Fruit fly (Drosophila melanogaster) whole organism, embryonic: ENCODE measurements around the gene Nazo.
A peak's percentile ranks its signal among the peaks of the same experiment; 100 is the strongest.

Experiments used
- Antp ChIP-seq: fragments of 200-800 bp; sonication (Bioruptor generic); optimal IDR thresholded peaks from 3 replicates; lab custom pipeline; 2016; ENCODE audit warnings: missing biosample characterization, missing genetic modification characterization
- B-H2 ChIP-seq: fragments of 200-800 bp; sonication (Bioruptor generic); optimal IDR thresholded peaks from 2 replicates; lab custom pipeline; 2018; ENCODE audit warnings: missing biosample characterization, mild to moderate bottlenecking, missing genetic modification characterization
- CG10147 ChIP-seq: fragments of 200-800 bp; sonication (Bioruptor generic); optimal IDR thresholded peaks from 2 replicates; lab custom pipeline; 2019; ENCODE audit warnings: missing biosample characterization, mild to moderate bottlenecking, missing genetic modification characterization, moderate library complexity
- CG13775 ChIP-seq: fragments of 200-800 bp; sonication (Bioruptor generic); optimal IDR thresholded peaks from 3 replicates; lab custom pipeline; 2017; ENCODE audit warnings: missing biosample characterization, mild to moderate bottlenecking, missing genetic modification characterization
- CG15011 ChIP-seq: fragments of 200-800 bp; sonication (Bioruptor generic); optimal IDR thresholded peaks from 3 replicates; lab custom pipeline; 2018; ENCODE audit warnings: missing biosample characterization, mild to moderate bottlenecking, missing genetic modification characterization
- CG16779 ChIP-seq: fragments of 200-800 bp; sonication (Bioruptor generic); IDR thresholded peaks from 2 replicates; pipeline ENCODE4 v1.3.6; 2022; ENCODE audit warnings: missing biosample characterization, missing genetic modification characterization
- CG17385 ChIP-seq: fragments of 200-800 bp; sonication (Bioruptor generic); optimal IDR thresholded peaks from 3 replicates; lab custom pipeline; 2018; ENCODE audit warnings: missing biosample characterization, mild to moderate bottlenecking, missing genetic modification characterization
- CG18011 ChIP-seq: fragments of 200-800 bp; sonication (Bioruptor generic); optimal IDR thresholded peaks from 2 replicates; lab custom pipeline; 2017; ENCODE audit warnings: missing biosample characterization, missing genetic modification characterization, mild to moderate bottlenecking, moderate library complexity, missing genotype
- CG18262 ChIP-seq: fragments of 200-800 bp; optimal IDR thresholded peaks from 3 replicates; lab custom pipeline; 2019; ENCODE audit warnings: missing biosample characterization, mild to moderate bottlenecking, missing genetic modification characterization, moderate library complexity
- CG2678 ChIP-seq: fragments of 200-800 bp; sonication (Bioruptor generic); optimal IDR thresholded peaks from 3 replicates; lab custom pipeline; 2019; ENCODE audit warnings: missing biosample characterization, mild to moderate bottlenecking, missing genetic modification characterization, moderate library complexity
- CG2875 ChIP-seq: fragments of 200-800 bp; sonication (Bioruptor generic); optimal IDR thresholded peaks from 2 replicates; lab custom pipeline; 2017; ENCODE audit warnings: missing biosample characterization, mild to moderate bottlenecking, missing genetic modification characterization, missing genetic modification reagents
- CG32532 ChIP-seq: fragments of 200-800 bp; sonication (Bioruptor generic); IDR thresholded peaks from 2 replicates; pipeline ENCODE4 v1.3.6; 2022; ENCODE audit warnings: missing biosample characterization, missing genetic modification characterization
- CG3407 ChIP-seq: fragments of 200-800 bp; sonication (Bioruptor generic); optimal IDR thresholded peaks from 2 replicates; lab custom pipeline; 2018; ENCODE audit warnings: missing biosample characterization, mild to moderate bottlenecking, missing genetic modification characterization
- CG34224 ChIP-seq: fragments of 200-800 bp; sonication (Bioruptor generic); IDR thresholded peaks from 3 replicates; pipeline ENCODE4 v1.3.6; 2022; ENCODE audit warnings: missing biosample characterization, missing genetic modification characterization; ENCODE audit not compliant: partially characterized antibody
- CG43689 ChIP-seq: fragments of 200-800 bp; sonication (Bioruptor generic); IDR thresholded peaks from 2 replicates; pipeline ENCODE4 v1.3.6; 2022; ENCODE audit warnings: missing biosample characterization, missing genetic modification characterization
- CG4424 ChIP-seq: fragments of 200-800 bp; sonication (Bioruptor generic); optimal IDR thresholded peaks from 3 replicates; lab custom pipeline; 2016; ENCODE audit warnings: missing biosample characterization, missing genetic modification characterization
- CG4617 ChIP-seq: fragments of 200-800 bp; sonication (Bioruptor generic); optimal IDR thresholded peaks from 3 replicates; lab custom pipeline; 2016; ENCODE audit warnings: missing biosample characterization, missing genetic modification characterization, borderline replicate concordance
- CG6689 ChIP-seq: fragments of 200-800 bp; sonication (Bioruptor generic); IDR thresholded peaks from 2 replicates; pipeline ENCODE4 v1.3.6; 2022; ENCODE audit warnings: missing biosample characterization, missing genetic modification characterization
- CG7839 ChIP-seq: fragments of 200-800 bp; sonication (Bioruptor generic); optimal IDR thresholded peaks from 3 replicates; lab custom pipeline; 2018; ENCODE audit warnings: missing biosample characterization, mild to moderate bottlenecking, missing genetic modification characterization, moderate library complexity
- CG7987 ChIP-seq: fragments of 200-800 bp; sonication (Bioruptor generic); optimal IDR thresholded peaks from 2 replicates; lab custom pipeline; 2018; ENCODE audit warnings: missing biosample characterization, mild to moderate bottlenecking, missing genetic modification characterization, moderate library complexity
- CG8388 ChIP-seq: fragments of 200-800 bp; sonication (Bioruptor generic); optimal IDR thresholded peaks from 2 replicates; lab custom pipeline; 2019; ENCODE audit warnings: missing biosample characterization, mild to moderate bottlenecking, missing genetic modification characterization, moderate library complexity
- Lim3 ChIP-seq: fragments of 200-800 bp; sonication (Bioruptor generic); IDR thresholded peaks from 2 replicates; pipeline ENCODE4 v1.3.6; 2022; ENCODE audit warnings: missing biosample characterization, missing genetic modification characterization
- MESR4 ChIP-seq: fragments of 200-800 bp; sonication (Bioruptor generic); optimal IDR thresholded peaks from 2 replicates; lab custom pipeline; 2018; ENCODE audit warnings: missing biosample characterization, mild to moderate bottlenecking, missing genetic modification characterization, moderate library complexity
- Med ChIP-seq: fragments of 200-800 bp; sonication (Bioruptor generic); peaks from one replicate; lab custom pipeline; 2016; ENCODE audit warnings: missing biosample characterization, missing genetic modification characterization, mild to moderate bottlenecking, inconsistent platforms, moderate library complexity
- NC2α ChIP-seq: fragments of 200-800 bp; sonication (Bioruptor generic); optimal IDR thresholded peaks from 2 replicates; lab custom pipeline; 2016; ENCODE audit warnings: missing biosample characterization, missing genetic modification characterization
- NC2β ChIP-seq: fragments of 200-800 bp; sonication (Bioruptor generic); optimal IDR thresholded peaks from 2 replicates; lab custom pipeline; 2016; ENCODE audit warnings: missing biosample characterization, missing genetic modification characterization
- Pdp1 ChIP-seq, 2 experiments: fragments of 200-800 bp; sonication (Bioruptor generic); optimal IDR thresholded peaks; 3 replicates each; lab custom pipeline; 2016; ENCODE audit warnings: missing biosample characterization in 2 of 2, missing genetic modification characterization in 2 of 2, mild to moderate bottlenecking in 1 of 2, moderate library complexity in 1 of 2
- Rx ChIP-seq: fragments of 200-800 bp; sonication (Bioruptor generic); IDR thresholded peaks from 2 replicates; pipeline ENCODE4 v1.3.6; 2022; ENCODE audit warnings: missing biosample characterization, missing genetic modification characterization
- Sry-β ChIP-seq: fragments of 200-800 bp; sonication (Bioruptor generic); optimal IDR thresholded peaks from 2 replicates; lab custom pipeline; 2018; ENCODE audit warnings: missing biosample characterization, mild to moderate bottlenecking, missing genetic modification characterization, moderate library complexity
- Ssrp ChIP-seq: fragments of 200-800 bp; sonication (Bioruptor generic); optimal IDR thresholded peaks from 2 replicates; lab custom pipeline; 2018; ENCODE audit warnings: missing biosample characterization, mild to moderate bottlenecking, missing genetic modification characterization, moderate library complexity
- Xbp1 ChIP-seq: fragments of 200-800 bp; sonication (Bioruptor generic); optimal IDR thresholded peaks from 3 replicates; lab custom pipeline; 2016; ENCODE audit warnings: missing biosample characterization, mild to moderate bottlenecking, missing genetic modification characterization
- ara ChIP-seq: fragments of 200-800 bp; sonication (Bioruptor generic); IDR thresholded peaks from 2 replicates; pipeline ENCODE4 v1.3.6; 2022; ENCODE audit warnings: missing biosample characterization, missing genetic modification characterization
- bsh ChIP-seq, 2 experiments: fragments of 200-800 bp; sonication (Bioruptor generic); optimal IDR thresholded peaks; 2 replicates each; lab custom pipeline; 2017 to 2018; ENCODE audit warnings: mild to moderate bottlenecking in 2 of 2, missing biosample characterization in 2 of 2, missing genetic modification characterization in 2 of 2, moderate library complexity in 1 of 2
- cato ChIP-seq: fragments of 200-800 bp; sonication (Bioruptor generic); optimal IDR thresholded peaks from 2 replicates; lab custom pipeline; 2016; ENCODE audit warnings: missing biosample characterization, missing genetic modification characterization, borderline replicate concordance
- ci ChIP-seq: fragments of 200-800 bp; sonication (Bioruptor generic); IDR thresholded peaks from 3 replicates; pipeline ENCODE4 v1.3.6; 2022; ENCODE audit warnings: missing biosample characterization, missing genetic modification characterization
- da ChIP-seq: fragments of 200-800 bp; sonication (Bioruptor generic); optimal IDR thresholded peaks from 2 replicates; lab custom pipeline; 2016; ENCODE audit warnings: missing biosample characterization, missing genetic modification characterization
- dmrt11E ChIP-seq: fragments of 200-800 bp; sonication (Bioruptor generic); optimal IDR thresholded peaks from 3 replicates; lab custom pipeline; 2018; ENCODE audit warnings: missing biosample characterization, mild to moderate bottlenecking, missing genetic modification characterization, moderate library complexity
- en ChIP-seq: fragments of 200-800 bp; sonication (Bioruptor generic); optimal IDR thresholded peaks from 2 replicates; lab custom pipeline; 2016; ENCODE audit warnings: missing biosample characterization, missing genetic modification characterization
- gt ChIP-seq: fragments of 200-800 bp; sonication (Bioruptor generic); IDR thresholded peaks from 2 replicates; pipeline ENCODE4 v1.3.6; 2022; ENCODE audit warnings: missing biosample characterization, missing genetic modification characterization
- jing ChIP-seq: fragments of 200-800 bp; sonication (Bioruptor generic); optimal IDR thresholded peaks from 2 replicates; lab custom pipeline; 2018; ENCODE audit warnings: missing biosample characterization, mild to moderate bottlenecking, missing genetic modification characterization
- lmd ChIP-seq: fragments of 200-800 bp; sonication (Bioruptor generic); IDR thresholded peaks from 2 replicates; pipeline ENCODE4 v1.3.6; 2022; ENCODE audit warnings: missing biosample characterization, missing genetic modification characterization
- mam ChIP-seq: fragments of 200-800 bp; sonication (Bioruptor generic); optimal IDR thresholded peaks from 3 replicates; lab custom pipeline; 2016; ENCODE audit warnings: missing biosample characterization, missing genetic modification characterization
- onecut ChIP-seq: fragments of 200-800 bp; sonication (Bioruptor generic); IDR thresholded peaks from 2 replicates; pipeline ENCODE4 v1.3.6; 2022; ENCODE audit warnings: missing biosample characterization, missing genetic modification characterization
- p53 ChIP-seq: fragments of 200-800 bp; sonication (Bioruptor generic); optimal IDR thresholded peaks from 2 replicates; lab custom pipeline; 2016; ENCODE audit warnings: missing biosample characterization, missing genetic modification characterization
- prd ChIP-seq, 3 experiments: fragments of >200 bp in 2 of 3; fragments of 200-800 bp in 1 of 3; sonication (Bioruptor generic) in 1 of 3; optimal IDR thresholded peaks in 2 of 3; IDR thresholded peaks in 1 of 3; 2 replicates in 2 of 3; 3 replicates in 1 of 3; pipeline versions ENCODE4 v1.3.6 to Lab custom; 2017 to 2022; ENCODE audit warnings: missing biosample characterization in 1 of 3, missing genetic modification characterization in 1 of 3
- sens ChIP-seq: fragments of 200-800 bp; sonication (Bioruptor generic); peaks from one replicate; lab custom pipeline; 2016; ENCODE audit warnings: missing biosample characterization, missing genetic modification characterization
- stwl ChIP-seq: fragments of 200-800 bp; sonication (Bioruptor generic); optimal IDR thresholded peaks from 3 replicates; lab custom pipeline; 2018; ENCODE audit warnings: missing biosample characterization, mild to moderate bottlenecking, missing genetic modification characterization, moderate library complexity
- trh ChIP-seq: fragments of 200-800 bp; sonication (Bioruptor generic); optimal IDR thresholded peaks from 2 replicates; lab custom pipeline; 2016; ENCODE audit warnings: missing biosample characterization, missing genetic modification characterization
- usp ChIP-seq: fragments of >200 bp; optimal IDR thresholded peaks from 2 replicates; lab custom pipeline; 2017; ENCODE audit warnings: missing biosample characterization, missing genetic modification characterization
- z ChIP-seq: fragments of 200-800 bp; sonication (Bioruptor generic); IDR thresholded peaks from 3 replicates; pipeline ENCODE4 v1.3.6; 2022; ENCODE audit warnings: missing biosample characterization, missing genetic modification characterization

Gene Nazo

dm6 chr3R:8336012-8336567 lies 48.4 kb downstream of the Nazo start (continued):
- no peak for TF ChIP-seq z
- no peak for TF ChIP-seq CG4617 (GFP tag; lab: Kevin White, UChicago)
- TF ChIP-seq da (GFP tag; lab: Kevin White, UChicago) = no peak
- TF ChIP-seq dmrt11E = peak; percentile 65
- TF ChIP-seq B-H2 (GFP tag; lab: Kevin White, UChicago) = no peak
- TF ChIP-seq CG10147 = no peak
- TF ChIP-seq Rx = no peak
- no peak for TF ChIP-seq Xbp1 (GFP tag; lab: Kevin White, UChicago)
- TF ChIP-seq p53 (GFP tag; lab: Kevin White, UChicago) = no peak
- no peak for TF ChIP-seq trh (GFP tag; lab: Kevin White, UChicago)
- peak; percentile 13 for TF ChIP-seq CG7839 (tag; lab: Kevin White, UChicago)
- TF ChIP-seq lmd (GFP tag; lab: Robert Waterston, UW) = no peak
- TF ChIP-seq ara (GFP tag; lab: Robert Waterston, UW) = no peak
- no peak for TF ChIP-seq CG34224 (GFP tag; lab: Robert Waterston, UW)
- TF ChIP-seq Antp (GFP tag; lab: Kevin White, UChicago) = no peak
- no peak for TF ChIP-seq jing
- no peak for TF ChIP-seq CG6689 (GFP tag; lab: Robert Waterston, UW)
- no peak for TF ChIP-seq NC2β (GFP tag; lab: Kevin White, UChicago)
- TF ChIP-seq prd (optimal IDR thresholded peaks at IDR 0.05; lab: Kevin White, UChicago) = no peak
- TF ChIP-seq prd (GFP tag; IDR thresholded peaks at IDR 0.05; lab: Robert Waterston, UW) = 0 out of 3 replicates have a peak, but pooled peaks have one; percentile 19
- no peak for TF ChIP-seq CG32532
- no peak for TF ChIP-seq CG3407 (GFP tag; lab: Kevin White, UChicago)
- no peak for TF ChIP-seq CG2875 (GFP tag; lab: Kevin White, UChicago)
- peak; percentile 6 for TF ChIP-seq CG8388
- TF ChIP-seq gt (GFP tag; lab: Robert Waterston, UW) = no peak
- no peak for TF ChIP-seq CG2678 (tag; lab: Kevin White, UChicago)
- no peak for TF ChIP-seq CG15011
- no peak for TF ChIP-seq CG18011 (GFP tag; lab: Kevin White, UChicago)
- TF ChIP-seq en (GFP tag; lab: Kevin White, UChicago) = no peak
- no peak for TF ChIP-seq onecut (GFP tag; lab: Robert Waterston, UW)
- TF ChIP-seq CG13775 = peak; percentile 13
- peak; percentile 79 for TF ChIP-seq sens (GFP tag; lab: Kevin White, UChicago)
- TF ChIP-seq Sry-β = no peak
- no peak for TF ChIP-seq Med
- TF ChIP-seq cato (GFP tag; lab: Kevin White, UChicago) = no peak
- no peak for TF ChIP-seq mam
- TF ChIP-seq Pdp1 (GFP tag; optimal IDR thresholded peaks at IDR 0.05; lab: Kevin White, UChicago) = peak in 1 of 2 experiments; percentile 51
- no peak for TF ChIP-seq ci (GFP tag; lab: Robert Waterston, UW)
- no peak for TF ChIP-seq MESR4 (GFP tag; lab: Kevin White, UChicago)
- no peak for TF ChIP-seq CG7987
- no peak for TF ChIP-seq usp (GFP tag; lab: Kevin White, UChicago)
- no peak for TF ChIP-seq CG43689 (GFP tag; lab: Robert Waterston, UW)
- no peak for TF ChIP-seq NC2α
- TF ChIP-seq Ssrp = peak; percentile 30
- TF ChIP-seq Lim3 (GFP tag; lab: Robert Waterston, UW) = no peak
- TF ChIP-seq CG4424 = no peak
- TF ChIP-seq CG18262 (tag; lab: Kevin White, UChicago) = peak; percentile 51
- peak in 1 of 2 experiments; percentile 1 for TF ChIP-seq bsh (GFP tag; optimal IDR thresholded peaks at IDR 0.05; lab: Kevin White, UChicago)
- no peak for TF ChIP-seq CG16779
- TF ChIP-seq stwl = no peak
- no peak for TF ChIP-seq CG17385 (GFP tag; lab: Kevin White, UChicago)
